Fruit fly (Drosophila melanogaster): ENCODE measurements around the gene Ugt36A1.

The Ugt36A1 gene

dm6 chr2L:3580668-3581172, 38.2 kb upstream of the Ugt36A1 start, which contains the start of gene sob (continued):
- TF ChIP-seq CG2116 (GFP tag; optimal IDR thresholded peaks at IDR 0.05) (no peak), gt (GFP tag; IDR thresholded peaks at IDR 0.05) (no peak), sisA (GFP tag; IDR thresholded peaks at IDR 0.05) (no peak), D19B (GFP tag; optimal IDR thresholded peaks at IDR 0.05) (no peak), CG12299 (tag; optimal IDR thresholded peaks at IDR 0.05) (no peak), CG9817 (tag; optimal IDR thresholded peaks at IDR 0.05) (no peak), luna (GFP tag; optimal IDR thresholded peaks at IDR 0.05) (no peak), Hmr (GFP tag; optimal IDR thresholded peaks at IDR 0.05) (peak; percentile 8), Poxn (GFP tag; IDR thresholded peaks at IDR 0.05) (no peak), NC2β (GFP tag; optimal IDR thresholded peaks at IDR 0.05) (no peak), slp2 (GFP tag; optimal IDR thresholded peaks at IDR 0.05) (no peak), CG30431 (GFP tag; optimal IDR thresholded peaks at IDR 0.05) (no peak), en (GFP tag; optimal IDR thresholded peaks at IDR 0.05) (no peak), CG7963 (GFP tag; IDR thresholded peaks at IDR 0.05; ENCODE audit: partially characterized antibody) (no peak), seq (GFP tag; IDR thresholded peaks at IDR 0.05) (peak; percentile 33; the same call in 1 of the 2 replicates), Tbp (GFP tag; optimal IDR thresholded peaks at IDR 0.05) (no peak), HmgD (GFP tag; optimal IDR thresholded peaks at IDR 0.05) (no peak), CG3281 (GFP tag; optimal IDR thresholded peaks at IDR 0.05) (peak; percentile 19), Asciz (GFP tag; optimal IDR thresholded peaks at IDR 0.05) (no peak), dmrt99B (tag; optimal IDR thresholded peaks at IDR 0.05) (no peak), p53 (GFP tag; optimal IDR thresholded peaks at IDR 0.05) (no peak), CG34422 (GFP tag; IDR thresholded peaks at IDR 0.05) (no peak), ken (GFP tag; IDR thresholded peaks at IDR 0.05) (no peak), CG9876 (GFP tag; optimal IDR thresholded peaks at IDR 0.05) (no peak), slbo (GFP tag; IDR thresholded peaks at IDR 0.05) (no peak), CG13123 (GFP tag; optimal IDR thresholded peaks at IDR 0.05) (no peak), tgo (GFP tag; IDR thresholded peaks at IDR 0.05) (no peak), Six4 (GFP tag; optimal IDR thresholded peaks at IDR 0.05) (no peak), CG6683 (GFP tag; optimal IDR thresholded peaks at IDR 0.05) (no peak), Abd-B (GFP tag; optimal IDR thresholded peaks at IDR 0.05) (no peak), CG12236 (GFP tag; optimal IDR thresholded peaks at IDR 0.05) (no peak), Sox102F (GFP tag; optimal IDR thresholded peaks at IDR 0.05) (no peak), CG16779 (GFP tag; IDR thresholded peaks at IDR 0.05) (no peak), Pdp1 (GFP tag; optimal IDR thresholded peaks at IDR 0.05) (peak in 1 of 2 experiments; percentile 50), CG15514 (GFP tag; optimal IDR thresholded peaks at IDR 0.05) (no peak), CG12659 (GFP tag; optimal IDR thresholded peaks at IDR 0.05) (no peak), CG34224 (GFP tag; IDR thresholded peaks at IDR 0.05; ENCODE audit: partially characterized antibody) (peak; percentile 77), bbx (GFP tag; IDR thresholded peaks at IDR 0.05; ENCODE audit: partially characterized antibody) (peak; percentile 49; the same call in 1 of the 2 replicates), inv (GFP tag; IDR thresholded peaks at IDR 0.05; ENCODE audit: partially characterized antibody) (0 out of 2 replicates have a peak, but pooled peaks have one; percentile 11), twi (tag; optimal IDR thresholded peaks at IDR 0.05) (no peak), Kr (GFP tag; optimal IDR thresholded peaks at IDR 0.05) (no peak), CG6765 (GFP tag; optimal IDR thresholded peaks at IDR 0.05) (no peak), CG15073 (GFP tag; optimal IDR thresholded peaks at IDR 0.05) (no peak), CG31224 (GFP tag; IDR thresholded peaks at IDR 0.05) (no peak), CG17186 (GFP tag; optimal IDR thresholded peaks at IDR 0.05) (no peak), onecut (GFP tag; IDR thresholded peaks at IDR 0.05) (0 out of 2 replicates have a peak, but pooled peaks have one; percentile 7), repo (GFP tag; optimal IDR thresholded peaks at IDR 0.05) (no peak), mld (GFP tag; IDR thresholded peaks at IDR 0.05; ENCODE audit: partially characterized antibody) (no peak), otp (GFP tag; IDR thresholded peaks at IDR 0.05) (no peak), CG13894 (tag; optimal IDR thresholded peaks at IDR 0.05) (no peak), Hand (GFP tag; optimal IDR thresholded peaks at IDR 0.05) (no peak)
